Worm (Caenorhabditis elegans): ENCODE measurements around the gene dsl-3.
A peak's percentile ranks its signal among the peaks of the same experiment; 100 is the strongest.

DNA sequence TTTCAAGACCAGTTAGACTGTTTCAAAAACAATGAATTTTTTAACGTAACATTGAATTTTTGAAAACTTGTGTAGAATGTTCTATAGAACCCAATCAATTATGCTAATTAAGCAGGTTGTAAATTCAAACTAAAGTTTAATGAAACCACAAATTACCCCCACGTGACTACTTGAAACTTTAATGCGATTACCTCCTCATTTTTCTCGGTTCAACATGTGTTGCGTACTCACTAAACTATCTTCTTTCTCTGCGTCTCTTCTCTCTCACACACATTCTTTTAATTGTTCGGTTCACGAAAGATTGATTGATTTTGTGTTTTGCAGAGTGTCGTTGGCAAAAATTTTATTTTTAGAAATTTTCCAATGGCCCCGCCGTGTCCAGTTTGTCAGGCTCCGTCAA lies 13.6 kb downstream of the dsl-3 start, which contains the start of gene nhr-87:
- TF ChIP-seq aly-2 (tag; optimal IDR thresholded peaks at IDR 0.05): no peak
- peak; percentile 56 for TF ChIP-seq dsc-1 (tag; optimal IDR thresholded peaks at IDR 0.05)

All from whole organism, L1 larva.